Worm (Caenorhabditis elegans) whole organism, L1 larva: ENCODE results near the gene msp-142.

Experiments
- C04F5.9 ChIP-seq: sonication (generic microtip); optimal IDR thresholded peaks from 2 replicates; lab custom pipeline; 2016; ENCODE audit warnings: missing genetic modification characterization, missing compliant biosample characterization
- C34B4.2 ChIP-seq: sonication (generic microtip); optimal IDR thresholded peaks from 2 replicates; lab custom pipeline; 2017; ENCODE audit warnings: mild to moderate bottlenecking, missing genetic modification characterization, missing compliant biosample characterization
- Y116A8C.19 ChIP-seq: sonication (generic microtip); optimal IDR thresholded peaks from 2 replicates; lab custom pipeline; 2016; ENCODE audit warnings: missing compliant biosample characterization, missing genetic modification characterization, borderline replicate concordance
- alr-1 ChIP-seq: fragments of 200-800 bp; sonication (Bioruptor generic); optimal IDR thresholded peaks from 2 replicates; lab custom pipeline; 2018; ENCODE audit warnings: borderline replicate concordance, mild to moderate bottlenecking, missing genetic modification characterization, missing compliant biosample characterization
- ama-1 ChIP-seq: fragments of 150-350 bp; optimal IDR thresholded peaks from 2 replicates; lab custom pipeline; 2014
- blmp-1 ChIP-seq: fragments of 150-350 bp; optimal IDR thresholded peaks from 2 replicates; lab custom pipeline; 2014; ENCODE audit warnings: missing biosample characterization, missing genetic modification characterization
- ceh-82 ChIP-seq, 3 experiments: fragments of 150-350 bp in 1 of 3; sonication (generic microtip) in 2 of 3; optimal IDR thresholded peaks; 2 replicates each; lab custom pipeline; 2014 to 2017; ENCODE audit warnings: missing biosample characterization in 3 of 3, missing genetic modification characterization in 3 of 3
- ceh-88 ChIP-seq: fragments of 200-800 bp; sonication (Bioruptor generic); IDR thresholded peaks from 2 replicates; pipeline ENCODE4 v1.3.6; 2022; ENCODE audit warnings: missing genetic modification characterization, missing compliant biosample characterization
- ceh-90 ChIP-seq: sonication (generic microtip); optimal IDR thresholded peaks from 2 replicates; lab custom pipeline; 2016; ENCODE audit warnings: missing genetic modification characterization, missing compliant biosample characterization
- dpl-1 ChIP-seq, 3 experiments: fragments of 150-350 bp in 2 of 3; sonication (generic microtip) in 1 of 3; optimal IDR thresholded peaks; 2 replicates each; lab custom pipeline; 2014 to 2017; ENCODE audit warnings: missing biosample characterization in 3 of 3, missing genetic modification characterization in 3 of 3, missing genetic modification reagents in 3 of 3
- dsc-1 ChIP-seq: sonication (generic microtip); optimal IDR thresholded peaks from 2 replicates; lab custom pipeline; 2016; ENCODE audit warnings: mild to moderate bottlenecking, missing genetic modification characterization, missing compliant biosample characterization
- egl-13 ChIP-seq: sonication (generic microtip); optimal IDR thresholded peaks from 2 replicates; lab custom pipeline; 2016; ENCODE audit warnings: missing genotype, missing genetic modification reagents, missing genetic modification characterization, missing compliant biosample characterization
- elt-2 ChIP-seq: sonication (generic microtip); optimal IDR thresholded peaks from 2 replicates; lab custom pipeline; 2016; ENCODE audit warnings: missing genetic modification characterization, mild to moderate bottlenecking, inconsistent platforms, missing compliant biosample characterization, missing genetic modification reagents
- elt-3 ChIP-seq, 6 experiments: fragments of 150-350 bp in 1 of 6; sonication (generic microtip); optimal IDR thresholded peaks; 2 replicates each; lab custom pipeline; 2017 to 2018; ENCODE audit warnings: missing biosample characterization in 6 of 6, missing genetic modification characterization in 6 of 6, inconsistent platforms in 1 of 6
- ets-5 ChIP-seq: fragments of 200-800 bp; sonication (Bioruptor generic); IDR thresholded peaks from 2 replicates; pipeline ENCODE4 v1.3.6; 2022; ENCODE audit warnings: missing genetic modification characterization, missing compliant biosample characterization
- fkh-4 ChIP-seq: sonication (generic microtip); optimal IDR thresholded peaks from 2 replicates; lab custom pipeline; 2016; ENCODE audit warnings: missing compliant biosample characterization, missing genetic modification characterization, borderline replicate concordance
- fkh-8 ChIP-seq: sonication (generic microtip); optimal IDR thresholded peaks from 2 replicates; lab custom pipeline; 2016; ENCODE audit warnings: mild to moderate bottlenecking, missing genetic modification characterization, missing compliant biosample characterization
- hlh-17 ChIP-seq: fragments of 200-800 bp; sonication (Bioruptor generic); optimal IDR thresholded peaks from 2 replicates; lab custom pipeline; 2018; ENCODE audit warnings: missing genetic modification characterization, mild to moderate bottlenecking, missing compliant biosample characterization, moderate library complexity, borderline replicate concordance
- hpl-2 ChIP-seq: fragments of 150-350 bp; optimal IDR thresholded peaks from 2 replicates; lab custom pipeline; 2014; ENCODE audit warnings: missing biosample characterization, missing genetic modification reagents, missing genetic modification characterization
- mab-9 ChIP-seq: fragments of 200-800 bp; sonication (Bioruptor generic); IDR thresholded peaks from 2 replicates; pipeline ENCODE4 v1.3.6; 2022; ENCODE audit warnings: missing genetic modification reagents, missing genetic modification characterization, missing compliant biosample characterization
- mdl-1 ChIP-seq, 2 experiments: fragments of 150-350 bp; optimal IDR thresholded peaks; 2 replicates each; lab custom pipeline; 2014 to 2017; ENCODE audit warnings: missing biosample characterization in 2 of 2, missing genetic modification characterization in 2 of 2, inconsistent platforms in 1 of 2
- mef-2 ChIP-seq: fragments of 150-350 bp; optimal IDR thresholded peaks from 2 replicates; lab custom pipeline; 2014; ENCODE audit warnings: missing biosample characterization, missing genetic modification characterization
- mep-1 ChIP-seq: fragments of 150-350 bp; optimal IDR thresholded peaks from 2 replicates; lab custom pipeline; 2014; ENCODE audit warnings: missing biosample characterization, missing genetic modification characterization
- nhr-11 ChIP-seq: fragments of 150-350 bp; optimal IDR thresholded peaks from 2 replicates; lab custom pipeline; 2014; ENCODE audit warnings: missing biosample characterization, missing genetic modification characterization
- nhr-12 ChIP-seq: sonication (generic microtip); optimal IDR thresholded peaks from 2 replicates; lab custom pipeline; 2017; ENCODE audit warnings: missing biosample characterization, missing genetic modification characterization
- nhr-47 ChIP-seq: sonication (generic microtip); optimal IDR thresholded peaks from 2 replicates; lab custom pipeline; 2016; ENCODE audit warnings: mild to moderate bottlenecking, missing genetic modification characterization, moderate library complexity, missing compliant biosample characterization
- nhr-71 ChIP-seq: sonication (generic microtip); optimal IDR thresholded peaks from 2 replicates; lab custom pipeline; 2016; ENCODE audit warnings: mild to moderate bottlenecking, missing genetic modification characterization, moderate library complexity, missing compliant biosample characterization
- nhr-76 ChIP-seq: sonication (generic microtip); optimal IDR thresholded peaks from 2 replicates; lab custom pipeline; 2017; ENCODE audit warnings: missing biosample characterization, missing genetic modification characterization
- nhr-84 ChIP-seq: sonication (generic microtip); optimal IDR thresholded peaks from 2 replicates; lab custom pipeline; 2017; ENCODE audit warnings: missing biosample characterization, missing genetic modification characterization
- nhr-85 ChIP-seq: sonication (generic microtip); peaks from one replicate; lab custom pipeline; 2016; ENCODE audit warnings: missing genetic modification characterization, inconsistent platforms, missing compliant biosample characterization
- pag-3 ChIP-seq: sonication (generic microtip); optimal IDR thresholded peaks from 2 replicates; lab custom pipeline; 2017; ENCODE audit warnings: missing genetic modification characterization, mild to moderate bottlenecking, missing compliant biosample characterization, antibody characterized with exemption, borderline replicate concordance; ENCODE audit not compliant: insufficient read depth
- pqm-1 ChIP-seq: sonication (generic microtip); optimal IDR thresholded peaks from 3 replicates; lab custom pipeline; 2017; ENCODE audit warnings: missing biosample characterization, missing genetic modification characterization
- rnt-1 ChIP-seq: sonication (generic microtip); optimal IDR thresholded peaks from 2 replicates; lab custom pipeline; 2016; ENCODE audit warnings: mild to moderate bottlenecking, missing genetic modification characterization, moderate library complexity, missing compliant biosample characterization
- snpc-4 ChIP-seq: fragments of 150-350 bp; optimal IDR thresholded peaks from 2 replicates; lab custom pipeline; 2014; ENCODE audit warnings: missing biosample characterization, missing genetic modification characterization
- snu-23 ChIP-seq: sonication (generic microtip); optimal IDR thresholded peaks from 2 replicates; lab custom pipeline; 2016; ENCODE audit warnings: missing genetic modification characterization, missing compliant biosample characterization
- sox-4 ChIP-seq: sonication (generic microtip); optimal IDR thresholded peaks from 2 replicates; lab custom pipeline; 2016; ENCODE audit warnings: missing genetic modification characterization, missing compliant biosample characterization
- sptf-1 ChIP-seq: fragments of 150-350 bp; optimal IDR thresholded peaks from 2 replicates; lab custom pipeline; 2014; ENCODE audit warnings: missing biosample characterization, missing genetic modification characterization
- sup-37 ChIP-seq: fragments of 200-800 bp; sonication (Bioruptor generic); optimal IDR thresholded peaks from 2 replicates; lab custom pipeline; 2018; ENCODE audit warnings: mild to moderate bottlenecking, missing genetic modification characterization, missing compliant biosample characterization
- unc-130 ChIP-seq: fragments of 150-350 bp; optimal IDR thresholded peaks from 2 replicates; lab custom pipeline; 2017; ENCODE audit warnings: missing biosample characterization, missing genetic modification characterization, inconsistent platforms
- unc-30 ChIP-seq: sonication (generic microtip); optimal IDR thresholded peaks from 2 replicates; lab custom pipeline; 2017; ENCODE audit warnings: missing biosample characterization, missing genetic modification characterization
- unc-86 ChIP-seq: sonication (generic microtip); optimal IDR thresholded peaks from 2 replicates; lab custom pipeline; 2016; ENCODE audit warnings: missing genetic modification characterization, missing compliant biosample characterization
- unc-98 ChIP-seq: fragments of 200-800 bp; sonication (Bioruptor generic); IDR thresholded peaks from 2 replicates; pipeline ENCODE4 v1.3.6; 2022; ENCODE audit warnings: missing genetic modification characterization, missing compliant biosample characterization
- zip-4 ChIP-seq: fragments of 200-800 bp; sonication (Bioruptor generic); optimal IDR thresholded peaks from 2 replicates; lab custom pipeline; 2018; ENCODE audit warnings: mild to moderate bottlenecking, missing genetic modification characterization, moderate library complexity, missing compliant biosample characterization

Gene msp-142

DNA sequence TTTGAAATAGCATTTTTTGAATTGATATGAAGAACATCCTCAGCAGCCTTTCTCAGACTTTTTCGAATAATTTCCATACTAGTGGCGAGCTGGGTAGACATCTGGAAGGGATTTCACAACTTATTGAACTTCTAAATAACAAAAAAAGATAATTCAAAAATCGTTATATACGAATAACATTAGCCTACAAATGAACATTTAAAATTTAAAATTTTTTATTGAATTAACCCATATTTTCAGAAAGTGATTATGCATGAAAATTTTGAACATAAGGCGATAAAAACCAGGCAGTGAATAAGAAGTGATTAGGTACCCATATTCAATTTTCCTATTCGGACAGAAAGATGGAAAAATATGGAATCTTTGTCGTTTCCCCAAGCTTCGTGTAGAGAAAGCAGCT, 30.8 kb downstream of the msp-142 start, which contains the start of gene ZK1248.11:
ZK1248.11 (minus strand) TSS at position 101 of the 400 bp plus-strand sequence.
- TF ChIP-seq egl-13: no peak
- TF ChIP-seq ama-1: no peak
- no peak for TF ChIP-seq sox-4 (tag; lab: Kevin White, UChicago)
- no peak for TF ChIP-seq elt-3 (tag; optimal IDR thresholded peaks at IDR 0.05; lab: Kevin White, UChicago)
- TF ChIP-seq Y116A8C.19: no peak
- TF ChIP-seq, all 84 proteins: peak for 0

DNA sequence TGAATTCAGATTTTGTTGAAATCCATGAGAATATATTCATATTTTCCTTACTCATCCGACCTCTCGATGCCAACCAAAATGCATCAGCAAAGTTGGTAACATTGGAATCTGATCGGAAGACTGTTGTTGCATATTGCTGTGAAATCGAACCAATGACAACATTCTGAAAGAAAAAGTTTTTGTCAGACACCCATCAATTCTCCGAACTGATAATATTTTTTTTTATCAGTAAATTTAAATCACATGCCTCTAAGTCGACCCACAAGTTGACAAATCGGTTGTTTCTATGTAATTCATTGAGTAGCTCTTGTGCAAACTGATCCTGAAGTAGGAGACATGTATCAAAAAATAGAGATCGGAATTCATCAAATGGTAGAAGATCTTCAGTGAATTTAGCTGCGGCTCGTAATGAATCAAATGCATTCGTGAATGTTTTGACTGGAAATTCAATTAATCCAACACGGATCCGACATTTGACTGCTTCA, 32.3 kb downstream of the msp-142 start, which contains the start of gene col-74:
col-74 (plus strand) TSS at position 435 of the 485 bp plus-strand sequence.
- peak; percentile 55 for TF ChIP-seq elt-2 (tag; lab: Kevin White, UChicago)
- no peak for TF ChIP-seq rnt-1 (tag; lab: Kevin White, UChicago)

DNA sequence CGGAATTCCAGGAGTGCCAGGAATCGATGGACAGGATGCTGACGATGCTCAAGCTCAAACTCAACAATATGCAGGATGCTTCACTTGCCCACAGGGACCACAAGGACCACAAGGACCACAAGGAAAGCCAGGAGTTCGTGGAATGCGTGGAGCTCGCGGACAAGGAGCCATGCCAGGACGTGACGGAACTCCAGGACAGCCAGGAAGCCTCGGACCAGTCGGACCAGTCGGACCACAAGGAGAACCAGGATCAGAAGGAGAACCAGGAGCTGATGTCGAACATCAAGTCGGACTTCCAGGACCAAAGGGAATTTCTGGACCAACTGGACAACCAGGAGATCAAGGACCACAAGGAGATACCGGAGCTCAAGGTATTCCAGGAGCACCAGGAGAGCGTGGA, 33.6 kb downstream of the msp-142 start:
- TF ChIP-seq unc-86 (no peak), unc-98 (GFP tag; lab: Robert Waterston, UW) (no peak), sptf-1 (no peak), C04F5.9 (tag; lab: Kevin White, UChicago) (no peak), mef-2 (tag; lab: Kevin White, UChicago) (no peak), zip-4 (GFP tag; lab: Kevin White, UChicago) (no peak), fkh-8 (tag; lab: Kevin White, UChicago) (no peak), pag-3 (tag; lab: Kevin White, UChicago) (no peak), alr-1 (tag; lab: Kevin White, UChicago) (no peak), rnt-1 (tag; lab: Kevin White, UChicago) (no peak), ets-5 (no peak), mep-1 (no peak), mab-9 (GFP tag; lab: Robert Waterston, UW) (no peak), Y116A8C.19 (no peak), snpc-4 (tag; lab: Kevin White, UChicago) (no peak), unc-30 (tag; lab: Kevin White, UChicago) (no peak), mdl-1 (tag; optimal IDR thresholded peaks at IDR 0.05; lab: Kevin White, UChicago) (no peak), sup-37 (no peak), fkh-4 (tag; lab: Kevin White, UChicago) (no peak)

DNA sequence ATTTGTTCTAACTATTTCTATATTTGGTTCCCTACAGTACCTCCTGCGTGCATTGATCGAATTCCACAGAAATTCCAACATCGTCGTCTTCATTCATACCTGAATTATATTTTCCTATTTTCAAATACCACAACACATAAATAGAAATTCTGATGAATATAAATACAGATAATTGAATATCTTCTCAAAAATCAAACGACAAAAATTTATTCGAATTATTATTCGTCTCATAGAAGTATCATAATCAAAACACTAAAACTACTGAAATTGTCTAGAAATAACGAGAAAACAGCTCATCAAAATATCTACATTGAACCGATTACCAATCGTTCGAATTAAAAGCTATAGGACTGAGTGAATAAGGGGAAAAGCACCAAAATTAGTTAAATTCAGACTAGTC, 35.4 kb downstream of the msp-142 start, which contains the start of gene gtap-1:
gtap-1 (minus strand) TSS at position 101 of the 400 bp plus-strand sequence.
- TF ChIP-seq nhr-71 (tag; lab: Kevin White, UChicago) (no peak), unc-30 (tag; lab: Kevin White, UChicago) (no peak), ets-5 (no peak)
- TF ChIP-seq, all 84 proteins: peak for 0

DNA sequence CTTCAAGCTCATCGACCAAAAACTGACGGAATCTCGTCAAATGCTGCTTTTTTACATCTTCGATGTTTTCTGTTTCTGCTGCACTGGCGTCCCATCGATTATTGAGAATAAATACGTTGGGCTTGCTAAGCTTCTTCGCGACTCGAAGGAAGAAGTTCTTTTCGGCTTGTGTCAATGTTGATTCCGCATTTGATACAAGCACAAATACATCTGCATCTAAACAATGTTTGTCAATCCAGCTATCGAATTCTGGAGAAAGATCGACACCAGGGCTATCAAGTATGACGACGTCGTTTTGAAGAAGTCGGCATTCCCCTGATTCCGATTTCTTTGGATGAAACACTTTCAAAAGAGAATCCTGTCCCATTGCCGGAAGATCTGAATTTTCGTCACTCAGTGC, 37.4 kb downstream of the msp-142 start:
- no peak for TF ChIP-seq dpl-1 (GFP tag; optimal IDR thresholded peaks at IDR 0.05; lab: Kevin White, UChicago)
- no peak for TF ChIP-seq alr-1 (tag; lab: Kevin White, UChicago)
- no peak for TF ChIP-seq nhr-84
- TF ChIP-seq C34B4.2 (tag; lab: Kevin White, UChicago): no peak
- TF ChIP-seq hlh-17 (GFP tag; lab: Kevin White, UChicago): no peak
- no peak for TF ChIP-seq nhr-85 (tag; lab: Kevin White, UChicago)
- TF ChIP-seq unc-98 (GFP tag; lab: Robert Waterston, UW): no peak

DNA sequence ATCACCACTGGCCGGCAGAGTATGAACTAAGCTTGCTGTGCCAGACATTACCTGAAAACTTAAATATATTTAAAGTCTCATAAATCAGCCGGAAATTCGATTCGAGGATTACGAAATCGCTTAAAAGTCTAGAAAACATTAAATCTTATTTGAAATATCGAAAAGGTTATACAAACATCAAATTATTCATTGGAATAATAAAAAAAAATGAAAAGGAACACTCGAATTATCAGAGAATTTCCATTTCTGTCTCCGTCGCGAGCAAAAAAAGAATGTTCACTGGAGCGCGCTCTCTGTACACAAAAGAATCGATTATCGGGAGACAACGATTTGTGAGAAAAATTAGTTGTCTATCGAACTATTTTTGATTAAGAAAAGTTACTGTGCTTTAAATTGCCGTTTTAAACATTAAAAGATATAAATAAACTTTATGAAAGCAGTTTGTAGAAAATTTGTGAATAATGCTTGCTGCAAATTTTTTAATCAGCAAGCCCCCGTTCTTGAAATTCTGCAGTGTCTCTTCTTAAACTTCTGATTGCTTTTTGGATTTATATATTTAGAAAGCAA, 38.5 kb downstream of the msp-142 start, which contains the start of gene fzo-1:
fzo-1 (minus strand) TSS at position 51 of the 567 bp plus-strand sequence.
- TF ChIP-seq nhr-12 (tag; lab: Kevin White, UChicago) (no peak), blmp-1 (tag; lab: Kevin White, UChicago) (peak; percentile 46), ceh-82 (tag; optimal IDR thresholded peaks at IDR 0.05; lab: Kevin White, UChicago) (no peak), snu-23 (peak; percentile 58), nhr-76 (no peak), ceh-90 (tag; lab: Kevin White, UChicago) (peak; percentile 64), nhr-47 (tag; lab: Kevin White, UChicago) (peak; percentile 69), hpl-2 (GFP tag; lab: Kevin White, UChicago) (no peak), pqm-1 (tag; lab: Kevin White, UChicago) (no peak), mdl-1 (tag; optimal IDR thresholded peaks at IDR 0.05; lab: Kevin White, UChicago) (no peak), unc-130 (no peak), nhr-11 (tag; lab: Kevin White, UChicago) (no peak), dsc-1 (tag; lab: Kevin White, UChicago) (peak; percentile 52), ceh-88 (GFP tag; lab: Robert Waterston, UW) (peak; percentile 24; the same call in 1 of the 2 replicates)
